Worm (Caenorhabditis elegans) whole organism, L4/young adult: Measurements from ENCODE around the gene K12H6.9.

Experiments used
- dao-5 ChIP-seq: sonication (generic microtip); optimal IDR thresholded peaks from 2 replicates; lab custom pipeline; 2016; ENCODE audit warnings: missing genotype, missing genetic modification characterization, moderate library complexity, missing compliant biosample characterization
- him-1 ChIP-seq: sonication (generic microtip); optimal IDR thresholded peaks from 2 replicates; lab custom pipeline; 2016; ENCODE audit warnings: missing genotype, missing genetic modification reagents, missing genetic modification characterization, missing compliant biosample characterization

- TF ChIP-seq dao-5 (no peak), him-1 (tag; lab: Kevin White, UChicago) (no peak)
These were observed 1.7 kb upstream of the K12H6.9 start, which contains the start of the genes fut-4 and K12H6.10 for ce11 chrII:2822435-2822920.
